Worm (Caenorhabditis elegans) whole organism, midembryonic: ENCODE data around the gene acr-24.

Experiments used
- med-1 ChIP-seq: sonication (generic microtip); optimal IDR thresholded peaks from 2 replicates; lab custom pipeline; 2017; ENCODE audit warnings: missing genetic modification characterization, mild to moderate bottlenecking, missing compliant biosample characterization, antibody characterized with exemption, missing genetic modification reagents; ENCODE audit not compliant: insufficient read depth
- ztf-23 ChIP-seq: fragments of 200-800 bp; sonication (Bioruptor generic); IDR thresholded peaks from 2 replicates; pipeline ENCODE4 v1.3.6; 2022; ENCODE audit warnings: missing genetic modification reagents, missing genetic modification characterization, missing compliant biosample characterization

ce11 chrIV:15471430-15471829 lies 25.9 kb upstream of the acr-24 start, which contains the start of gene ntl-11:
- TF ChIP-seq ztf-23 (GFP tag; lab: Robert Waterston, UW) (peak; percentile 76; the same call in 1 of the 2 replicates), med-1 (GFP tag; lab: Kevin White, UChicago) (peak; percentile 25)
